Worm (Caenorhabditis elegans) whole organism, young adult: ENCODE results near the gene ZK550.2.

ENCODE experiments used
- B0019.2 ChIP-seq: fragments of 200-800 bp; sonication (Bioruptor generic); conservative IDR thresholded peaks from 2 replicates; pipeline ENCODE4 v1.3.6; 2022; ENCODE audit warnings: missing genetic modification reagents, missing genetic modification characterization, missing compliant biosample characterization
- B0035.1 ChIP-seq: sonication (generic microtip); optimal IDR thresholded peaks from 2 replicates; lab custom pipeline; 2016; ENCODE audit warnings: missing genetic modification characterization, mild to moderate bottlenecking, missing compliant biosample characterization, missing genotype, missing genetic modification reagents
- B0261.1 ChIP-seq: sonication (generic microtip); optimal IDR thresholded peaks from 2 replicates; lab custom pipeline; 2016; ENCODE audit warnings: mild to moderate bottlenecking, missing genetic modification characterization, moderate library complexity, missing compliant biosample characterization
- C06A6.2 ChIP-seq: fragments of 200-800 bp; sonication (Bioruptor generic); conservative IDR thresholded peaks from 2 replicates; pipeline ENCODE4 v1.3.6; 2022; ENCODE audit warnings: missing genetic modification characterization, missing compliant biosample characterization
- F22D6.2 ChIP-seq: sonication (generic microtip); optimal IDR thresholded peaks from 2 replicates; lab custom pipeline; 2016; ENCODE audit warnings: mild to moderate bottlenecking, missing genetic modification characterization, missing compliant biosample characterization
- F52B5.7 ChIP-seq: sonication (generic microtip); optimal IDR thresholded peaks from 2 replicates; lab custom pipeline; 2016; ENCODE audit warnings: mild to moderate bottlenecking, missing genetic modification characterization, missing compliant biosample characterization
- F57A8.1 ChIP-seq: fragments of 200-800 bp; sonication (Bioruptor generic); optimal IDR thresholded peaks from 2 replicates; lab custom pipeline; 2018; ENCODE audit warnings: mild to moderate bottlenecking, missing genetic modification characterization, moderate library complexity, missing compliant biosample characterization
- T07F8.4 ChIP-seq: sonication (generic microtip); optimal IDR thresholded peaks from 2 replicates; lab custom pipeline; 2016; ENCODE audit warnings: mild to moderate bottlenecking, missing genetic modification characterization, moderate library complexity, missing compliant biosample characterization
- Y67H2A.10 ChIP-seq: fragments of 200-800 bp; sonication (Bioruptor generic); conservative IDR thresholded peaks from 2 replicates; pipeline ENCODE4 v1.3.6; 2022; ENCODE audit warnings: missing genetic modification reagents, missing genetic modification characterization, missing compliant biosample characterization
- ama-1 ChIP-seq, 3 experiments: fragments of 150-350 bp in 1 of 3; sonication (generic microtip) in 2 of 3; optimal IDR thresholded peaks; 2 replicates each; lab custom pipeline; 2014 to 2018; ENCODE audit warnings: missing biosample characterization in 2 of 3, missing genetic modification characterization in 2 of 3, missing genetic modification reagents in 2 of 3
- aptf-2 ChIP-seq: fragments of 200-800 bp; sonication (Bioruptor generic); conservative IDR thresholded peaks from 2 replicates; pipeline ENCODE4 v1.3.6; 2022; ENCODE audit warnings: missing genetic modification reagents, missing genetic modification characterization, missing compliant biosample characterization
- atf-7 ChIP-seq: sonication (generic microtip); optimal IDR thresholded peaks from 2 replicates; lab custom pipeline; 2017; ENCODE audit warnings: mild to moderate bottlenecking, missing genetic modification characterization, missing compliant biosample characterization
- athp-1 ChIP-seq: sonication (generic microtip); optimal IDR thresholded peaks from 2 replicates; lab custom pipeline; 2017; ENCODE audit warnings: mild to moderate bottlenecking, missing genetic modification characterization, missing compliant biosample characterization
- attf-3 ChIP-seq: fragments of 200-800 bp; sonication (Bioruptor generic); conservative IDR thresholded peaks from 2 replicates; pipeline ENCODE4 v1.3.6; 2022; ENCODE audit warnings: missing genetic modification reagents, missing genetic modification characterization, missing compliant biosample characterization
- attf-5 ChIP-seq: fragments of 200-800 bp; sonication (Bioruptor generic); optimal IDR thresholded peaks from 2 replicates; lab custom pipeline; 2018; ENCODE audit warnings: mild to moderate bottlenecking, missing genetic modification characterization, missing compliant biosample characterization
- bed-1 ChIP-seq: fragments of 200-800 bp; sonication (Bioruptor generic); IDR thresholded peaks from 2 replicates; pipeline ENCODE4 v1.3.6; 2022; ENCODE audit warnings: missing genetic modification reagents, missing genetic modification characterization, missing compliant biosample characterization
- bed-2 ChIP-seq: fragments of 200-800 bp; sonication (Bioruptor generic); IDR thresholded peaks from 2 replicates; pipeline ENCODE4 v1.3.6; 2022; ENCODE audit warnings: missing genetic modification reagents, missing genetic modification characterization, missing compliant biosample characterization
- cebp-1 ChIP-seq, 2 experiments: fragments of 200-800 bp in 1 of 2; sonication (Bioruptor generic) in 1 of 2; sonication (generic microtip) in 1 of 2; IDR thresholded peaks in 1 of 2; optimal IDR thresholded peaks in 1 of 2; 2 replicates each; pipeline versions ENCODE4 v1.3.6 to Lab custom; 2017 to 2022; ENCODE audit warnings: missing compliant biosample characterization in 2 of 2, missing genetic modification characterization in 2 of 2, mild to moderate bottlenecking in 1 of 2, missing genetic modification reagents in 1 of 2, moderate library complexity in 1 of 2
- ceh-58 ChIP-seq: fragments of 200-800 bp; sonication (Bioruptor generic); IDR thresholded peaks from 2 replicates; pipeline ENCODE4 v1.3.6; 2022; ENCODE audit warnings: missing genetic modification characterization, missing compliant biosample characterization
- dpff-1 ChIP-seq: sonication (generic microtip); optimal IDR thresholded peaks from 2 replicates; lab custom pipeline; 2017; ENCODE audit warnings: mild to moderate bottlenecking, missing genetic modification characterization, missing compliant biosample characterization
- efl-1 ChIP-seq: fragments of 150-350 bp; optimal IDR thresholded peaks from 2 replicates; lab custom pipeline; 2014; ENCODE audit warnings: missing biosample characterization, missing genetic modification reagents, missing genetic modification characterization
- egl-18 ChIP-seq: fragments of 200-800 bp; sonication (Bioruptor generic); IDR thresholded peaks from 2 replicates; pipeline ENCODE4 v1.3.6; 2022; ENCODE audit warnings: missing genetic modification reagents, missing genetic modification characterization, missing compliant biosample characterization
- egl-44 ChIP-seq: fragments of 200-800 bp; sonication (Bioruptor generic); IDR thresholded peaks from 2 replicates; pipeline ENCODE4 v1.3.6; 2022; ENCODE audit warnings: missing genetic modification reagents, missing genetic modification characterization, missing compliant biosample characterization
- egrh-3 ChIP-seq: fragments of 200-800 bp; sonication (Bioruptor generic); IDR thresholded peaks from 2 replicates; pipeline ENCODE4 v1.3.6; 2022; ENCODE audit warnings: missing genetic modification reagents, missing genetic modification characterization, missing compliant biosample characterization
- ekl-4 ChIP-seq: fragments of 200-800 bp; sonication (Bioruptor generic); IDR thresholded peaks from 2 replicates; pipeline ENCODE4 v1.3.6; 2022; ENCODE audit warnings: missing genetic modification reagents, missing genetic modification characterization, missing compliant biosample characterization
- ets-4 ChIP-seq: fragments of 200-800 bp; sonication (Bioruptor generic); optimal IDR thresholded peaks from 2 replicates; lab custom pipeline; 2018; ENCODE audit warnings: mild to moderate bottlenecking, missing genetic modification characterization, missing compliant biosample characterization
- him-1 ChIP-seq: sonication (generic microtip); optimal IDR thresholded peaks from 2 replicates; lab custom pipeline; 2016; ENCODE audit warnings: missing genotype, missing genetic modification reagents, missing genetic modification characterization, missing compliant biosample characterization
- lag-1 ChIP-seq: fragments of 200-800 bp; sonication (Bioruptor generic); IDR thresholded peaks from 2 replicates; pipeline ENCODE4 v1.3.6; 2022; ENCODE audit warnings: missing genetic modification reagents, missing genetic modification characterization, missing compliant biosample characterization
- let-607 ChIP-seq, 2 experiments: fragments of 200-800 bp in 1 of 2; sonication (Bioruptor generic) in 1 of 2; sonication (generic microtip) in 1 of 2; optimal IDR thresholded peaks; 2 replicates each; lab custom pipeline; 2016 to 2018; ENCODE audit warnings: mild to moderate bottlenecking in 2 of 2, missing compliant biosample characterization in 2 of 2, missing genetic modification characterization in 2 of 2, moderate library complexity in 2 of 2, missing genotype in 1 of 2
- lin-26 ChIP-seq: fragments of 200-800 bp; sonication (Bioruptor generic); IDR thresholded peaks from 2 replicates; pipeline ENCODE4 v1.3.6; 2022; ENCODE audit warnings: missing genetic modification reagents, missing genetic modification characterization, missing compliant biosample characterization
- lin-35 ChIP-seq, 3 experiments: fragments of 150-350 bp in 2 of 3; sonication (generic microtip) in 1 of 3; optimal IDR thresholded peaks; 2 replicates each; lab custom pipeline; 2014 to 2018; ENCODE audit warnings: missing biosample characterization in 3 of 3, missing genetic modification characterization in 3 of 3, missing genetic modification reagents in 3 of 3
- lin-54 ChIP-seq: fragments of 200-800 bp; sonication (Bioruptor generic); optimal IDR thresholded peaks from 2 replicates; lab custom pipeline; 2018; ENCODE audit warnings: mild to moderate bottlenecking, missing genetic modification characterization, missing compliant biosample characterization
- lsl-1 ChIP-seq: fragments of 200-800 bp; sonication (Bioruptor generic); optimal IDR thresholded peaks from 2 replicates; lab custom pipeline; 2018; ENCODE audit warnings: mild to moderate bottlenecking, missing genetic modification characterization, moderate library complexity, missing compliant biosample characterization
- lsy-27 ChIP-seq: sonication (generic microtip); optimal IDR thresholded peaks from 2 replicates; lab custom pipeline; 2017; ENCODE audit warnings: missing genetic modification characterization, mild to moderate bottlenecking, missing compliant biosample characterization, antibody characterized with exemption, missing genotype, borderline replicate concordance; ENCODE audit not compliant: insufficient read depth
- mel-28 ChIP-seq: sonication (generic microtip); optimal IDR thresholded peaks from 2 replicates; lab custom pipeline; 2016; ENCODE audit warnings: borderline replicate concordance, mild to moderate bottlenecking, missing genetic modification characterization, missing compliant biosample characterization
- nfya-2 ChIP-seq: fragments of 200-800 bp; sonication (Bioruptor generic); IDR thresholded peaks from 2 replicates; pipeline ENCODE4 v1.3.6; 2022; ENCODE audit warnings: missing genetic modification reagents, missing genetic modification characterization, missing compliant biosample characterization
- nhr-120 ChIP-seq: fragments of 200-800 bp; sonication (Bioruptor generic); IDR thresholded peaks from 2 replicates; pipeline ENCODE4 v1.3.6; 2022; ENCODE audit warnings: missing genetic modification characterization, missing compliant biosample characterization
- pbrm-1 ChIP-seq: fragments of 200-800 bp; sonication (Bioruptor generic); IDR thresholded peaks from 2 replicates; pipeline ENCODE4 v1.3.6; 2022; ENCODE audit warnings: missing genetic modification reagents, missing genetic modification characterization, missing compliant biosample characterization
- rec-8 ChIP-seq, 2 experiments: sonication (generic microtip); optimal IDR thresholded peaks; 2 replicates each; lab custom pipeline; 2016; ENCODE audit warnings: mild to moderate bottlenecking in 2 of 2, missing genetic modification characterization in 2 of 2, missing genetic modification reagents in 2 of 2, missing genotype in 2 of 2, missing biosample characterization in 1 of 2, missing compliant biosample characterization in 1 of 2, moderate library complexity in 1 of 2
- repo-1 ChIP-seq: sonication (generic microtip); optimal IDR thresholded peaks from 2 replicates; lab custom pipeline; 2017; ENCODE audit warnings: mild to moderate bottlenecking, missing genetic modification characterization, missing compliant biosample characterization
- sea-2 ChIP-seq: fragments of 200-800 bp; sonication (Bioruptor generic); IDR thresholded peaks from 2 replicates; pipeline ENCODE4 v1.3.6; 2022; ENCODE audit warnings: missing genetic modification characterization, missing compliant biosample characterization
- snpc-4 ChIP-seq, 5 experiments: fragments of 150-350 bp in 1 of 5; sonication (generic microtip) in 4 of 5; optimal IDR thresholded peaks; 2 replicates each; lab custom pipeline; 2014 to 2018; ENCODE audit warnings: missing genetic modification characterization in 5 of 5, missing biosample characterization in 3 of 5, antibody characterized with exemption in 2 of 5, mild to moderate bottlenecking in 2 of 5, missing compliant biosample characterization in 2 of 5, missing genotype in 2 of 5, moderate library complexity in 2 of 5, missing genetic modification reagents in 1 of 5
- sptf-2 ChIP-seq: fragments of 200-800 bp; sonication (Bioruptor generic); optimal IDR thresholded peaks from 2 replicates; lab custom pipeline; 2018; ENCODE audit warnings: mild to moderate bottlenecking, missing genetic modification characterization, missing compliant biosample characterization
- tbp1 ChIP-seq: fragments of 200-800 bp; sonication (Bioruptor generic); optimal IDR thresholded peaks from 2 replicates; lab custom pipeline; 2018; ENCODE audit warnings: mild to moderate bottlenecking, missing genetic modification characterization, missing compliant biosample characterization
- unc-130 ChIP-seq: sonication (generic microtip); optimal IDR thresholded peaks from 2 replicates; lab custom pipeline; 2016; ENCODE audit warnings: missing genetic modification reagents, missing genetic modification characterization, missing compliant biosample characterization
- ztf-22 ChIP-seq: fragments of 200-800 bp; sonication (Bioruptor generic); optimal IDR thresholded peaks from 2 replicates; lab custom pipeline; 2018; ENCODE audit warnings: mild to moderate bottlenecking, missing genetic modification characterization, moderate library complexity, missing compliant biosample characterization
- ztf-28 ChIP-seq: fragments of 200-800 bp; sonication (Bioruptor generic); IDR thresholded peaks from 2 replicates; pipeline ENCODE4 v1.3.6; 2022; ENCODE audit warnings: missing genetic modification reagents, missing genetic modification characterization, missing compliant biosample characterization

ZK550.2 gene

DNA sequence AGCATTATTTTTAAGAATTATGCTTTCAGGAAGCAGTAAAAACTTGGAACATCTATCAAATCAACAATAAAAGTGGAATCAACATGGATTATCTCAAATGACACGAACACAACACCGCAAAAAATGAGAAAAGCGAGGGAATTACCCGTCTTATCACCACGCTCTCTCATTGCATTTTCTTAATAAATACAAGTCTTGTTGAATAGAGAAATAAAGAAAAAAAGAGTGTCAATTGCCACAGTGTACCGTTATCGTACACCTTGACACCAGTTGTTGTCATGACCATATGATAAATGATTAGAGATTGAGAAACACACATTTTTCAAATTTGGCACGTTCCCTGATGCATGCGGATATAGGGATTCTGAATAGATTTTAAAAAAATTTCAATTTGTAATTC is 18.3 kb downstream of the ZK550.2 start (continued):
- TF ChIP-seq let-607 (tag; optimal IDR thresholded peaks at IDR 0.05; lab: Kevin White, UChicago) (no peak), cebp-1 (GFP tag; IDR thresholded peaks at IDR 0.05; lab: Robert Waterston, UW) (no peak), cebp-1 (tag; optimal IDR thresholded peaks at IDR 0.05; lab: Kevin White, UChicago) (peak; percentile 38), F52B5.7 (no peak), ceh-58 (GFP tag; lab: Robert Waterston, UW) (no peak), lsy-27 (no peak), nhr-120 (GFP tag; lab: Robert Waterston, UW) (no peak), lsl-1 (GFP tag; lab: Kevin White, UChicago) (no peak), B0261.1 (tag; lab: Kevin White, UChicago) (no peak), Y67H2A.10 (GFP tag; lab: Robert Waterston, UW) (no peak), lag-1 (GFP tag; lab: Robert Waterston, UW) (no peak), egrh-3 (GFP tag; lab: Robert Waterston, UW) (no peak), egl-18 (no peak), lin-26 (GFP tag; lab: Robert Waterston, UW) (no peak), tbp1 (GFP tag; lab: Kevin White, UChicago) (peak; percentile 43), bed-1 (GFP tag; lab: Robert Waterston, UW) (no peak), sea-2 (GFP tag; lab: Robert Waterston, UW) (no peak), aptf-2 (GFP tag; lab: Robert Waterston, UW) (no peak), ets-4 (no peak), egl-44 (no peak), bed-2 (no peak), atf-7 (tag; lab: Kevin White, UChicago) (peak; percentile 3), ztf-22 (peak; percentile 66), nfya-2 (GFP tag; lab: Robert Waterston, UW) (no peak), athp-1 (tag; lab: Kevin White, UChicago) (no peak), lin-35 (GFP tag; optimal IDR thresholded peaks at IDR 0.05; lab: Kevin White, UChicago) (no peak), C06A6.2 (GFP tag; lab: Robert Waterston, UW) (no peak), sptf-2 (GFP tag; lab: Kevin White, UChicago) (no peak), B0035.1 (tag; lab: Kevin White, UChicago) (no peak), mel-28 (tag; lab: Kevin White, UChicago) (no peak), snpc-4 (GFP tag; optimal IDR thresholded peaks at IDR 0.05; lab: Kevin White, UChicago) (no peak), snpc-4 (tag; optimal IDR thresholded peaks at IDR 0.05; lab: Kevin White, UChicago) (no peak), ztf-28 (GFP tag; lab: Robert Waterston, UW) (no peak), ama-1 (optimal IDR thresholded peaks at IDR 0.05; lab: Kevin White, UChicago) (no peak), ama-1 (GFP tag; optimal IDR thresholded peaks at IDR 0.05; lab: Kevin White, UChicago) (no peak), rec-8 (tag; optimal IDR thresholded peaks at IDR 0.05; lab: Kevin White, UChicago) (no peak), efl-1 (no peak), F22D6.2 (no peak), repo-1 (no peak), dpff-1 (tag; lab: Kevin White, UChicago) (no peak), lin-54 (GFP tag; lab: Kevin White, UChicago) (peak; percentile 9), ekl-4 (GFP tag; lab: Robert Waterston, UW) (no peak), unc-130 (GFP tag; lab: Kevin White, UChicago) (no peak), pbrm-1 (GFP tag; lab: Robert Waterston, UW) (no peak), B0019.2 (GFP tag; lab: Robert Waterston, UW) (no peak), attf-3 (GFP tag; lab: Robert Waterston, UW) (no peak), attf-5 (GFP tag; lab: Kevin White, UChicago) (peak; percentile 50), T07F8.4 (tag; lab: Kevin White, UChicago) (no peak), him-1 (tag; lab: Kevin White, UChicago) (no peak), F57A8.1 (GFP tag; lab: Kevin White, UChicago) (no peak)
